Worm (Caenorhabditis elegans): Measurements from ENCODE around the gene chtb-1.

DNA sequence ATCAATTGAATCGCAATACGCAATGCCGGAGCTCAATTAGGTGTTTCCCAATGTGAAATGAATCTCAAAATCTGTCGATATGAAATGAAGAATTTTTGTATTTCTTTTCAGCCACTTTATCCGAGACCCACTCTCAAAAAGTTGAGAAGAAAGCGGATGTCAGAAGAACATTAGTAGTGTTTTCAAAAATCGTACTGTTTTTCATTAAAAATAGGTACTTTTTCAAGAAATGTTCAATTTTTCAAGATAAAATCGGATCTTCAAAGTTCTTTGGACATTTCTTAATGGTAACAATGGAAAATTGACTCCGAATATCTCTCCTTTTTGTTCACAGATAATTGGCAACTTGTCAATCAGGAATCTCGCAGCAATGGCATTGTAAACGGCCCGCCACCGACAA, 6.0 kb upstream of the chtb-1 start, which contains the start of gene flp-25:
- no peak for TF ChIP-seq nfya-1 (tag; optimal IDR thresholded peaks at IDR 0.05)
- no peak for TF ChIP-seq elt-2 (tag; optimal IDR thresholded peaks at IDR 0.05)
- TF ChIP-seq hlh-8 (tag; optimal IDR thresholded peaks at IDR 0.05) = no peak
- TF ChIP-seq C38D4.7 (GFP tag; optimal IDR thresholded peaks at IDR 0.05) = no peak
- TF ChIP-seq nhr-11 (tag; optimal IDR thresholded peaks at IDR 0.05) = no peak
- no peak for TF ChIP-seq hlh-15 (tag; optimal IDR thresholded peaks at IDR 0.05)
- TF ChIP-seq pqm-1 (tag; optimal IDR thresholded peaks at IDR 0.05) = no peak
